Worm (Caenorhabditis elegans) whole organism, young adult: ENCODE measurements around the gene sdz-8.

Experiments used
- F55B11.4 ChIP-seq: sonication (generic microtip); optimal IDR thresholded peaks from 2 replicates; lab custom pipeline; 2016; ENCODE audit warnings: missing compliant biosample characterization, missing genetic modification characterization, borderline replicate concordance; ENCODE audit not compliant: insufficient read depth
- Y56A3A.18 ChIP-seq: fragments of 200-800 bp; sonication (Bioruptor generic); IDR thresholded peaks from 2 replicates; pipeline ENCODE4 v1.3.6; 2022; ENCODE audit warnings: missing genetic modification reagents, missing genetic modification characterization, missing compliant biosample characterization
- attf-6 ChIP-seq: fragments of 200-800 bp; sonication (Bioruptor generic); IDR thresholded peaks from 2 replicates; pipeline ENCODE4 v1.3.6; 2022; ENCODE audit warnings: missing genetic modification reagents, missing genetic modification characterization, missing compliant biosample characterization
- bed-2 ChIP-seq: fragments of 200-800 bp; sonication (Bioruptor generic); IDR thresholded peaks from 2 replicates; pipeline ENCODE4 v1.3.6; 2022; ENCODE audit warnings: missing genetic modification reagents, missing genetic modification characterization, missing compliant biosample characterization
- ceh-91 ChIP-seq: fragments of 200-800 bp; sonication (Bioruptor generic); IDR thresholded peaks from 2 replicates; pipeline ENCODE4 v1.3.6; 2022; ENCODE audit warnings: missing genetic modification reagents, missing genetic modification characterization, missing compliant biosample characterization
- let-526 ChIP-seq: fragments of 200-800 bp; sonication (Bioruptor generic); IDR thresholded peaks from 2 replicates; pipeline ENCODE4 v1.3.6; 2022; ENCODE audit warnings: missing genetic modification reagents, missing genetic modification characterization, missing compliant biosample characterization
- tbp1 ChIP-seq: fragments of 200-800 bp; sonication (Bioruptor generic); optimal IDR thresholded peaks from 2 replicates; lab custom pipeline; 2018; ENCODE audit warnings: mild to moderate bottlenecking, missing genetic modification characterization, missing compliant biosample characterization

DNA sequence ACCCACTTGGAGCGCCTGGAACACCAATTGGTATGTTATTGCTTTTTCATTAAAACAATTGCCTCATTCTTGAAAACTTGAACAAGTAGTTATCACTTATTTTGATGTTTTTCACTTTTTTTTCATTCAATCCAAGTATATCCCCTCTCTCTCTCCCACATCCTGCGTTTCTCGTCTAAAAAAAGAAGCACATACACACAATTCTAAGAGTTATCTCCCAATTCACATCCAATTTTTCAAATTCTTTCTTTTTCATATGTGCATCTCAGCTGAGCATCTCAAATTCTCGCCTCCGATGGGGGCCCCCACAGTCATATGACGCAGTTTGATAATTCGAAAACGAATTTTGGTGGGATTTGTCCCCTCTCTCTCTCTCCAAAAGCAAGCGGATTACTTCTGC, 20.7 kb upstream of the sdz-8 start:
- no peak for TF ChIP-seq bed-2
- TF ChIP-seq ceh-91, result no peak
- TF ChIP-seq F55B11.4 (tag; lab: Kevin White, UChicago), result no peak
- TF ChIP-seq tbp1 (GFP tag; lab: Kevin White, UChicago), result no peak
- no peak for TF ChIP-seq Y56A3A.18
- TF ChIP-seq let-526 (GFP tag; lab: Robert Waterston, UW), result no peak
- TF ChIP-seq attf-6 (GFP tag; lab: Robert Waterston, UW), result no peak
